5 worm cellular contexts compared by ENCODE assay signal in the genomic region with DNA sequence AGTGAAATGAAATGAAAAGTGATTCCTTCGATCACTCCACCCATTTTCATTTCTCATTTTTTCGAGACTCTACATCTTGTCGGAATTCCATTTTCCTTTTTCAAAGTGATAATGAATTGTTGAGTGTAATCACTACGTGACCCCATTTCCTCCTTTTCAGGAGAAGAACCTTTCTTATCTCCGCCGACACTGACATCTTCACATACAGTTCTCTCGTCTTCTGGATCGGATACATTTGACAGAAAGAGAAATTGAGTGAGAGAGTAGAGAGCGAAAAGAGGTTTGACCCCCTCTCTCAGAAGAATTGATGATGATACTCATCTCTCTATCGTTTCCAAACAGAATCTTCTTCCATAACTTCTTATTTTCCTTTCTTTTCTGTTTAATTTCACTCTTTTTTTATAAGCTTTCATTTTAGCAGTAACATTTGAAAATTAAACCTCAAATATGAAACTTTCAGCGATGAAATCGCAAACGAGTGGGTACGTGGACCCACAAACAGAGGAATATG.
TF ChIP-seq lines count a peak whose summit lies in the region.

A gene (plus strand): TSS at position 461 of the 511 bp plus-strand sequence.

TF ChIP-seq in whole organism, L1 larva, 84 proteins besides CTCF, POLR2A, EP300 and RAD21:
- no peak for TF ChIP-seq swsn-7 (tag; optimal IDR thresholded peaks at IDR 0.05; lab: Kevin White, UChicago)
- TF ChIP-seq ceh-88 (GFP tag; IDR thresholded peaks at IDR 0.05; lab: Robert Waterston, UW) = no peak
- peak in 1 of 6 experiments; percentile 11 for TF ChIP-seq elt-3 (tag; optimal IDR thresholded peaks at IDR 0.05; lab: Kevin White, UChicago)
- peak; percentile 99 for TF ChIP-seq blmp-1 (tag; optimal IDR thresholded peaks at IDR 0.05; lab: Kevin White, UChicago)
TF ChIP-seq in whole organism, L1 larva: peak in this region for 2.

TF ChIP-seq in whole organism, L2 larva, 48 proteins besides CTCF, POLR2A, EP300 and RAD21:
- TF ChIP-seq lin-13 (GFP tag; optimal IDR thresholded peaks at IDR 0.05; lab: Kevin White, UChicago) = no peak
- TF ChIP-seq nhr-10 (tag; optimal IDR thresholded peaks at IDR 0.05; lab: Kevin White, UChicago) = no peak
- no peak for TF ChIP-seq elt-3 (tag; optimal IDR thresholded peaks at IDR 0.05; lab: Kevin White, UChicago)
- TF ChIP-seq aly-2 (tag; optimal IDR thresholded peaks at IDR 0.05; lab: Kevin White, UChicago) = no peak
- TF ChIP-seq unc-55 (GFP tag; optimal IDR thresholded peaks at IDR 0.05; lab: Kevin White, UChicago) = no peak
- no peak for TF ChIP-seq lin-39 (tag; optimal IDR thresholded peaks at IDR 0.05; lab: Kevin White, UChicago)
- TF ChIP-seq snpc-4 (tag; optimal IDR thresholded peaks at IDR 0.05; lab: Kevin White, UChicago) = no peak
- no peak for TF ChIP-seq sma-3 (GFP tag; optimal IDR thresholded peaks at IDR 0.05; lab: Kevin White, UChicago)
- TF ChIP-seq nhr-21 (tag; optimal IDR thresholded peaks at IDR 0.05; lab: Kevin White, UChicago) = peak; percentile 44
- no peak for TF ChIP-seq peb-1 (tag; optimal IDR thresholded peaks at IDR 0.05; lab: Kevin White, UChicago)
- no peak for TF ChIP-seq skn-1 (tag; optimal IDR thresholded peaks at IDR 0.05; lab: Kevin White, UChicago)
- no peak for TF ChIP-seq mdl-1 (tag; optimal IDR thresholded peaks at IDR 0.05; lab: Kevin White, UChicago)
- TF ChIP-seq blmp-1 (tag; optimal IDR thresholded peaks at IDR 0.05; lab: Kevin White, UChicago; ENCODE audit: insufficient read depth) = peak; percentile 67
- no peak for TF ChIP-seq R02D3.7 (tag; optimal IDR thresholded peaks at IDR 0.05; lab: Kevin White, UChicago)
- no peak for TF ChIP-seq nhr-6 (tag; optimal IDR thresholded peaks at IDR 0.05; lab: Kevin White, UChicago)

TF ChIP-seq in whole organism, L3 larva, 47 proteins besides CTCF, POLR2A, EP300 and RAD21:
- TF ChIP-seq ZK546.5 (tag; optimal IDR thresholded peaks at IDR 0.05; lab: Kevin White, UChicago) (no peak), elt-3 (tag; optimal IDR thresholded peaks at IDR 0.05; lab: Kevin White, UChicago) (peak in 2 of 3 experiments; percentile 10 to 76), nfya-1 (tag; optimal IDR thresholded peaks at IDR 0.05; lab: Kevin White, UChicago; ENCODE audit: insufficient read depth) (no peak), unc-39 (tag; optimal IDR thresholded peaks at IDR 0.05; lab: Kevin White, UChicago) (no peak), nhr-23 (tag; optimal IDR thresholded peaks at IDR 0.05; lab: Kevin White, UChicago) (peak; percentile 85), mdl-1 (tag; optimal IDR thresholded peaks at IDR 0.05; lab: Kevin White, UChicago) (no peak), aly-2 (tag; optimal IDR thresholded peaks at IDR 0.05; lab: Kevin White, UChicago) (no peak), fkh-10 (GFP tag; optimal IDR thresholded peaks at IDR 0.05; lab: Kevin White, UChicago) (no peak), nhr-237 (tag; optimal IDR thresholded peaks at IDR 0.05; lab: Kevin White, UChicago) (no peak)

TF ChIP-seq in whole organism, L4 larva, 104 proteins besides CTCF, POLR2A, EP300 and RAD21:
- TF ChIP-seq nhr-28 (tag; optimal IDR thresholded peaks at IDR 0.05; lab: Kevin White, UChicago) (peak; percentile 13), unc-62 (GFP tag; optimal IDR thresholded peaks at IDR 0.05 in 1 of 2; lab: Kevin White, UChicago) (peak in 1 of 2 experiments; percentile 61), unc-62 (tag; optimal IDR thresholded peaks at IDR 0.05; lab: Kevin White, UChicago) (no peak), aha-1 (tag; lab: Kevin White, UChicago) (peak; percentile 42), dmd-9 (GFP tag; IDR thresholded peaks at IDR 0.05; lab: Robert Waterston, UW) (no peak)

TF ChIP-seq in whole organism, mixed stage, embryonic, 35 proteins besides CTCF, POLR2A, EP300 and RAD21:
- TF ChIP-seq nhr-12 (tag; optimal IDR thresholded peaks at IDR 0.05; lab: Kevin White, UChicago) = no peak
- peak; percentile 23 for TF ChIP-seq unc-62 (GFP tag; optimal IDR thresholded peaks at IDR 0.05; lab: Kevin White, UChicago)
- no peak for TF ChIP-seq mls-2 (tag; optimal IDR thresholded peaks at IDR 0.05; lab: Kevin White, UChicago)
- peak; percentile 34 for TF ChIP-seq elt-3 (tag; optimal IDR thresholded peaks at IDR 0.05; lab: Kevin White, UChicago)
- no peak for TF ChIP-seq M03D4.4 (tag; optimal IDR thresholded peaks at IDR 0.05; lab: Kevin White, UChicago)
- peak; percentile 8 for TF ChIP-seq elt-1 (tag; optimal IDR thresholded peaks at IDR 0.05; lab: Kevin White, UChicago; ENCODE audit: borderline replicate concordance, insufficient read depth)
- TF ChIP-seq blmp-1 (tag; optimal IDR thresholded peaks at IDR 0.05; lab: Kevin White, UChicago) = peak; percentile 82
- no peak for TF ChIP-seq ham-2 (GFP tag; optimal IDR thresholded peaks at IDR 0.05; lab: Kevin White, UChicago)
